Fruit fly (Drosophila melanogaster): ENCODE results near the gene wol.
A peak's percentile ranks its signal among the peaks of the same experiment; 100 is the strongest.

The wol gene

dm6 chr2L:8311091-8311490 is 8.3 kb upstream of the wol start, which contains the start of the genes CG7810 and CG7806 (continued):
- TF ChIP-seq CHES-1-like (GFP tag; optimal IDR thresholded peaks at IDR 0.05): peak; percentile 94
- TF ChIP-seq YL-1 (GFP tag; optimal IDR thresholded peaks at IDR 0.05): peak; percentile 91
- peak; percentile 12 for TF ChIP-seq bigmax (GFP tag; optimal IDR thresholded peaks at IDR 0.05)
- peak; percentile 91 for TF ChIP-seq CG14441 (GFP tag; IDR thresholded peaks at IDR 0.05)
- peak; percentile 77; the same call in 2 of the 3 replicates for TF ChIP-seq gce (GFP tag; IDR thresholded peaks at IDR 0.05)
- peak; percentile 74 for TF ChIP-seq CG4730 (GFP tag; IDR thresholded peaks at IDR 0.05)
- TF ChIP-seq CG17568 (GFP tag; optimal IDR thresholded peaks at IDR 0.05): no peak
- peak; percentile 80 for TF ChIP-seq da (GFP tag; optimal IDR thresholded peaks at IDR 0.05)
- peak; percentile 74 for TF ChIP-seq shn (GFP tag; optimal IDR thresholded peaks at IDR 0.05)
- peak; percentile 75 for TF ChIP-seq repo (GFP tag; optimal IDR thresholded peaks at IDR 0.05)
- TF ChIP-seq gt (GFP tag; IDR thresholded peaks at IDR 0.05): peak; percentile 10; the same call in 1 of the 2 replicates
- TF ChIP-seq CG17361 (GFP tag; IDR thresholded peaks at IDR 0.05): peak; percentile 87
- no peak for TF ChIP-seq Lpt (GFP tag; optimal IDR thresholded peaks at IDR 0.05)
- peak; percentile 90 for TF ChIP-seq stwl (tag; optimal IDR thresholded peaks at IDR 0.05)
- peak; percentile 35 for TF ChIP-seq ac (GFP tag; optimal IDR thresholded peaks at IDR 0.05)
- TF ChIP-seq CG10431 (GFP tag; optimal IDR thresholded peaks at IDR 0.05): peak; percentile 84
- TF ChIP-seq sqz (GFP tag; optimal IDR thresholded peaks at IDR 0.05): no peak
- TF ChIP-seq btn (GFP tag; optimal IDR thresholded peaks at IDR 0.05): peak; percentile 64
- TF ChIP-seq CG14667 (GFP tag; IDR thresholded peaks at IDR 0.05): peak; percentile 73
- peak; percentile 96 for TF ChIP-seq CG17328 (GFP tag; IDR thresholded peaks at IDR 0.05)
- TF ChIP-seq Fer1 (GFP tag; optimal IDR thresholded peaks at IDR 0.05): peak; percentile 90
- TF ChIP-seq CG4617 (GFP tag; optimal IDR thresholded peaks at IDR 0.05; ENCODE audit: borderline replicate concordance): peak; percentile 84
- TF ChIP-seq ssp (GFP tag; IDR thresholded peaks at IDR 0.05): peak; percentile 79
- TF ChIP-seq C15 (GFP tag; IDR thresholded peaks at IDR 0.05): peak; percentile 71; the same call in 2 of the 3 replicates
- peak; percentile 89 for TF ChIP-seq CG12744 (GFP tag; optimal IDR thresholded peaks at IDR 0.05)
- peak; percentile 75 for TF ChIP-seq cato (GFP tag; optimal IDR thresholded peaks at IDR 0.05; ENCODE audit: borderline replicate concordance)
- peak; percentile 91 for TF ChIP-seq slbo (GFP tag; IDR thresholded peaks at IDR 0.05)
- peak; percentile 88 for TF ChIP-seq H2.0 (GFP tag; IDR thresholded peaks at IDR 0.05)
- peak; percentile 78 to 91 for TF ChIP-seq dpn (GFP tag; optimal IDR thresholded peaks at IDR 0.05)
- TF ChIP-seq Ada2b (GFP tag; IDR thresholded peaks at IDR 0.05): peak; percentile 86
- no peak for TF ChIP-seq Trl (optimal IDR thresholded peaks at IDR 0.05)
- TF ChIP-seq Trl (GFP tag; optimal IDR thresholded peaks at IDR 0.05): peak; percentile 94
- peak; percentile 86 for TF ChIP-seq CG13296 (GFP tag; optimal IDR thresholded peaks at IDR 0.05)
- peak; percentile 84 for TF ChIP-seq nom (GFP tag; optimal IDR thresholded peaks at IDR 0.05)
- peak; percentile 89 for TF ChIP-seq pho (GFP tag; optimal IDR thresholded peaks at IDR 0.05)
- peak; percentile 86 for TF ChIP-seq CG32772 (GFP tag; IDR thresholded peaks at IDR 0.05)
- TF ChIP-seq MBD-R2 (GFP tag; IDR thresholded peaks at IDR 0.05): peak; percentile 97
- peak; percentile 90 for TF ChIP-seq CG14014 (GFP tag; IDR thresholded peaks at IDR 0.05)
- TF ChIP-seq emc (GFP tag; optimal IDR thresholded peaks at IDR 0.05): peak; percentile 73
- TF ChIP-seq CG4820 (GFP tag; optimal IDR thresholded peaks at IDR 0.05): peak; percentile 82
- peak; percentile 97 for TF ChIP-seq ci (GFP tag; IDR thresholded peaks at IDR 0.05)
- peak; percentile 56 for TF ChIP-seq MESR4 (GFP tag; optimal IDR thresholded peaks at IDR 0.05)
- TF ChIP-seq CG5180 (GFP tag; optimal IDR thresholded peaks at IDR 0.05): peak; percentile 66
- TF ChIP-seq Adf1 (GFP tag; IDR thresholded peaks at IDR 0.05): peak; percentile 65
- peak; percentile 88 for TF ChIP-seq Oli (tag; optimal IDR thresholded peaks at IDR 0.05)
- TF ChIP-seq Ets97D (GFP tag; optimal IDR thresholded peaks at IDR 0.05): peak; percentile 82
- peak; percentile 84 for TF ChIP-seq Dip3 (GFP tag; optimal IDR thresholded peaks at IDR 0.05)
- no peak for TF ChIP-seq D19B (GFP tag; optimal IDR thresholded peaks at IDR 0.05)
- peak; percentile 92 for TF ChIP-seq CG6689 (GFP tag; IDR thresholded peaks at IDR 0.05)
- TF ChIP-seq Ravus (GFP tag; IDR thresholded peaks at IDR 0.05): peak; percentile 76
- peak; percentile 82 to 93 for TF ChIP-seq Hr51 (GFP tag; optimal IDR thresholded peaks at IDR 0.05)
- peak; percentile 94 for TF ChIP-seq Hsf (GFP tag; optimal IDR thresholded peaks at IDR 0.05)
